Fruit fly (Drosophila melanogaster) whole organism, embryonic: Measurements from ENCODE around the gene CG15625.

Source experiments
- Ada2b ChIP-seq: fragments of 200-800 bp; sonication (Bioruptor generic); IDR thresholded peaks from 2 replicates; pipeline ENCODE4 v1.3.6; 2022; ENCODE audit warnings: missing biosample characterization, missing genetic modification characterization
- Blimp-1 ChIP-seq: fragments of 200-800 bp; sonication (Bioruptor generic); optimal IDR thresholded peaks from 3 replicates; lab custom pipeline; 2018; ENCODE audit warnings: missing biosample characterization, missing genetic modification characterization, mild to moderate bottlenecking, moderate library complexity, missing genetic modification reagents
- CG10543 ChIP-seq: fragments of 200-800 bp; sonication (Bioruptor generic); optimal IDR thresholded peaks from 3 replicates; lab custom pipeline; 2017; ENCODE audit warnings: missing biosample characterization, mild to moderate bottlenecking, missing genetic modification characterization, moderate library complexity
- CG10979 ChIP-seq: fragments of 200-800 bp; sonication (Bioruptor generic); optimal IDR thresholded peaks from 2 replicates; lab custom pipeline; 2018; ENCODE audit warnings: missing biosample characterization, mild to moderate bottlenecking, missing genetic modification characterization, moderate library complexity
- CG12659 ChIP-seq: fragments of 200-800 bp; sonication (Bioruptor generic); optimal IDR thresholded peaks from 3 replicates; lab custom pipeline; 2017; ENCODE audit warnings: mild to moderate bottlenecking, missing biosample characterization, missing genetic modification reagents, missing genetic modification characterization
- CG12769 ChIP-seq: fragments of 200-800 bp; sonication (Bioruptor generic); optimal IDR thresholded peaks from 2 replicates; lab custom pipeline; 2019; ENCODE audit warnings: missing biosample characterization, mild to moderate bottlenecking, missing genetic modification characterization, moderate library complexity
- CG13624 ChIP-seq: fragments of 200-800 bp; sonication (Bioruptor generic); optimal IDR thresholded peaks from 2 replicates; lab custom pipeline; 2016; ENCODE audit warnings: missing biosample characterization, missing genetic modification characterization
- CG14441 ChIP-seq: fragments of 200-800 bp; sonication (Bioruptor generic); IDR thresholded peaks from 2 replicates; pipeline ENCODE4 v1.3.6; 2022; ENCODE audit warnings: missing biosample characterization, missing genetic modification characterization
- CG1529 ChIP-seq: fragments of 200-800 bp; sonication (Bioruptor generic); optimal IDR thresholded peaks from 3 replicates; lab custom pipeline; 2018; ENCODE audit warnings: missing biosample characterization, missing genetic modification characterization
- CG1647 ChIP-seq: fragments of 200-800 bp; sonication (Bioruptor generic); optimal IDR thresholded peaks from 3 replicates; lab custom pipeline; 2016; ENCODE audit warnings: missing biosample characterization, missing genetic modification characterization
- CG2116 ChIP-seq: fragments of 200-800 bp; sonication (Bioruptor generic); optimal IDR thresholded peaks from 3 replicates; lab custom pipeline; 2018; ENCODE audit warnings: missing biosample characterization, mild to moderate bottlenecking, missing genetic modification characterization
- CG2202 ChIP-seq: fragments of 200-800 bp; sonication (Bioruptor generic); optimal IDR thresholded peaks from 2 replicates; lab custom pipeline; 2018; ENCODE audit warnings: missing biosample characterization, mild to moderate bottlenecking, missing genetic modification characterization
- CG31441 ChIP-seq: fragments of 200-800 bp; sonication (Bioruptor generic); IDR thresholded peaks from 2 replicates; pipeline ENCODE4 v1.3.6; 2022; ENCODE audit warnings: missing biosample characterization, missing genetic modification characterization
- CG4328 ChIP-seq: fragments of 200-800 bp; sonication (Bioruptor generic); optimal IDR thresholded peaks from 3 replicates; lab custom pipeline; 2017; ENCODE audit warnings: missing biosample characterization, missing genetic modification reagents, missing genetic modification characterization
- CG4617 ChIP-seq: fragments of 200-800 bp; sonication (Bioruptor generic); optimal IDR thresholded peaks from 3 replicates; lab custom pipeline; 2016; ENCODE audit warnings: missing biosample characterization, missing genetic modification characterization, borderline replicate concordance
- CG4707 ChIP-seq: fragments of 200-800 bp; sonication (Bioruptor generic); optimal IDR thresholded peaks from 2 replicates; lab custom pipeline; 2018; ENCODE audit warnings: missing biosample characterization, mild to moderate bottlenecking, missing genetic modification characterization, moderate library complexity
- CG6813 ChIP-seq: fragments of 200-800 bp; sonication (Bioruptor generic); optimal IDR thresholded peaks from 2 replicates; lab custom pipeline; 2017; ENCODE audit warnings: missing biosample characterization, missing genetic modification characterization, mild to moderate bottlenecking, moderate library complexity, missing genetic modification reagents
- CG7271 ChIP-seq: fragments of 200-800 bp; sonication (Bioruptor generic); optimal IDR thresholded peaks from 2 replicates; lab custom pipeline; 2018; ENCODE audit warnings: missing biosample characterization, mild to moderate bottlenecking, missing genetic modification characterization, moderate library complexity
- CG8478 ChIP-seq: fragments of >200 bp; optimal IDR thresholded peaks from 2 replicates; lab custom pipeline; 2018
- D ChIP-seq, 2 experiments: fragments of 200-800 bp in 1 of 2; fragments of >200 bp in 1 of 2; sonication (Bioruptor generic) in 1 of 2; optimal IDR thresholded peaks; 2 replicates in 1 of 2; 3 replicates in 1 of 2; lab custom pipeline; 2017; ENCODE audit warnings: mild to moderate bottlenecking in 1 of 2, missing biosample characterization in 1 of 2, missing genetic modification characterization in 1 of 2, missing genetic modification reagents in 1 of 2
- HLH54F ChIP-seq: fragments of 200-800 bp; sonication (Bioruptor generic); optimal IDR thresholded peaks from 3 replicates; lab custom pipeline; 2016; ENCODE audit warnings: missing biosample characterization, missing genetic modification characterization
- Hey ChIP-seq: fragments of 200-800 bp; sonication (Bioruptor generic); optimal IDR thresholded peaks from 3 replicates; lab custom pipeline; 2018; ENCODE audit warnings: missing biosample characterization, mild to moderate bottlenecking, missing genetic modification characterization
- HmgZ ChIP-seq: fragments of 200-800 bp; sonication (Bioruptor generic); optimal IDR thresholded peaks from 2 replicates; lab custom pipeline; 2018; ENCODE audit warnings: missing biosample characterization, mild to moderate bottlenecking, missing genetic modification characterization
- Hmr ChIP-seq: fragments of 200-800 bp; sonication (Bioruptor generic); optimal IDR thresholded peaks from 3 replicates; lab custom pipeline; 2017; ENCODE audit warnings: mild to moderate bottlenecking, missing biosample characterization, missing genetic modification reagents, missing genetic modification characterization
- Lhr ChIP-seq: fragments of 200-800 bp; sonication (Bioruptor generic); optimal IDR thresholded peaks from 3 replicates; lab custom pipeline; 2017; ENCODE audit warnings: mild to moderate bottlenecking, missing biosample characterization, missing genetic modification reagents, missing genetic modification characterization
- Lpt ChIP-seq: fragments of >200 bp; optimal IDR thresholded peaks from 2 replicates; lab custom pipeline; 2018; ENCODE audit warnings: missing biosample characterization, missing genetic modification characterization
- Neu2 ChIP-seq: fragments of 200-800 bp; sonication (Bioruptor generic); optimal IDR thresholded peaks from 3 replicates; lab custom pipeline; 2016; ENCODE audit warnings: missing biosample characterization, missing genetic modification characterization, borderline replicate concordance
- Nf-YC ChIP-seq: fragments of 200-800 bp; optimal IDR thresholded peaks from 3 replicates; lab custom pipeline; 2019; ENCODE audit warnings: missing biosample characterization, mild to moderate bottlenecking, missing genetic modification characterization, moderate library complexity
- Opbp ChIP-seq: fragments of 200-800 bp; sonication (Bioruptor generic); IDR thresholded peaks from 3 replicates; pipeline ENCODE4 v1.3.6; 2022; ENCODE audit warnings: missing biosample characterization, missing genetic modification characterization; ENCODE audit not compliant: partially characterized antibody
- Ssrp ChIP-seq: fragments of 200-800 bp; sonication (Bioruptor generic); optimal IDR thresholded peaks from 2 replicates; lab custom pipeline; 2018; ENCODE audit warnings: missing biosample characterization, mild to moderate bottlenecking, missing genetic modification characterization, moderate library complexity
- Xrp1 ChIP-seq: fragments of 200-800 bp; sonication (Bioruptor generic); IDR thresholded peaks from 2 replicates; pipeline ENCODE4 v1.3.6; 2022; ENCODE audit warnings: missing biosample characterization, missing genetic modification characterization
- br ChIP-seq: fragments of >200 bp; optimal IDR thresholded peaks from 2 replicates; lab custom pipeline; 2017
- ci ChIP-seq: fragments of 200-800 bp; sonication (Bioruptor generic); IDR thresholded peaks from 3 replicates; pipeline ENCODE4 v1.3.6; 2022; ENCODE audit warnings: missing biosample characterization, missing genetic modification characterization
- cwo ChIP-seq: fragments of 200-800 bp; sonication (Bioruptor generic); optimal IDR thresholded peaks from 3 replicates; lab custom pipeline; 2017; ENCODE audit warnings: missing biosample characterization, missing genetic modification characterization, mild to moderate bottlenecking, moderate library complexity, missing genetic modification reagents
- dm ChIP-seq: fragments of 200-800 bp; sonication (Bioruptor generic); optimal IDR thresholded peaks from 3 replicates; lab custom pipeline; 2016; ENCODE audit warnings: missing biosample characterization, missing genetic modification characterization
- ems ChIP-seq: fragments of 200-800 bp; sonication (Bioruptor generic); optimal IDR thresholded peaks from 3 replicates; lab custom pipeline; 2016; ENCODE audit warnings: missing biosample characterization, missing genetic modification characterization
- ewg ChIP-seq: fragments of 200-800 bp; sonication (Bioruptor generic); optimal IDR thresholded peaks from 3 replicates; lab custom pipeline; 2017; ENCODE audit warnings: mild to moderate bottlenecking, missing biosample characterization, missing genetic modification reagents, missing genetic modification characterization
- lov ChIP-seq, 2 experiments: fragments of 200-800 bp in 1 of 2; fragments of >200 bp in 1 of 2; sonication (Bioruptor generic) in 1 of 2; IDR thresholded peaks in 1 of 2; optimal IDR thresholded peaks in 1 of 2; 2 replicates in 1 of 2; 3 replicates in 1 of 2; pipeline versions ENCODE4 v1.3.6 to Lab custom; 2017 to 2022; ENCODE audit warnings: missing biosample characterization in 1 of 2, missing genetic modification characterization in 1 of 2
- luna ChIP-seq: fragments of 200-800 bp; sonication (Bioruptor generic); optimal IDR thresholded peaks from 2 replicates; lab custom pipeline; 2016; ENCODE audit warnings: missing biosample characterization, missing genetic modification characterization
- pros ChIP-seq: fragments of 200-800 bp; sonication (Bioruptor generic); optimal IDR thresholded peaks from 3 replicates; lab custom pipeline; 2019; ENCODE audit warnings: missing biosample characterization, mild to moderate bottlenecking, missing genetic modification characterization, moderate library complexity
- ranshi ChIP-seq: fragments of 200-800 bp; sonication (Bioruptor generic); IDR thresholded peaks from 2 replicates; pipeline ENCODE4 v1.3.6; 2022; ENCODE audit warnings: missing biosample characterization, missing genetic modification characterization
- sim ChIP-seq: fragments of 200-800 bp; sonication (Bioruptor generic); IDR thresholded peaks from 2 replicates; pipeline ENCODE4 v1.3.6; 2022; ENCODE audit warnings: missing biosample characterization, missing genetic modification characterization
- slbo ChIP-seq: fragments of 200-800 bp; sonication (Bioruptor generic); IDR thresholded peaks from 2 replicates; pipeline ENCODE4 v1.3.6; 2022; ENCODE audit warnings: missing biosample characterization, missing genetic modification characterization
- sna ChIP-seq: fragments of 200-800 bp; sonication (Bioruptor generic); IDR thresholded peaks from 2 replicates; pipeline ENCODE4 v1.3.6; 2022; ENCODE audit warnings: missing biosample characterization, missing genetic modification characterization; ENCODE audit not compliant: partially characterized antibody
- sug ChIP-seq: fragments of 200-800 bp; optimal IDR thresholded peaks from 2 replicates; lab custom pipeline; 2019; ENCODE audit warnings: missing biosample characterization, mild to moderate bottlenecking, missing genetic modification characterization, moderate library complexity
- toy ChIP-seq: fragments of 200-800 bp; sonication (Bioruptor generic); IDR thresholded peaks from 2 replicates; pipeline ENCODE4 v1.3.6; 2022; ENCODE audit warnings: missing biosample characterization, missing genetic modification characterization
- trh ChIP-seq: fragments of 200-800 bp; sonication (Bioruptor generic); optimal IDR thresholded peaks from 2 replicates; lab custom pipeline; 2016; ENCODE audit warnings: missing biosample characterization, missing genetic modification characterization
- twi ChIP-seq: fragments of 200-800 bp; optimal IDR thresholded peaks from 2 replicates; lab custom pipeline; 2019; ENCODE audit warnings: missing biosample characterization, mild to moderate bottlenecking, missing genetic modification characterization, moderate library complexity
- usp ChIP-seq: fragments of >200 bp; optimal IDR thresholded peaks from 2 replicates; lab custom pipeline; 2017; ENCODE audit warnings: missing biosample characterization, missing genetic modification characterization
- zfh2 ChIP-seq: fragments of 200-800 bp; sonication (Bioruptor generic); optimal IDR thresholded peaks from 2 replicates; lab custom pipeline; 2016; ENCODE audit warnings: missing biosample characterization, missing genetic modification characterization

CG15625 gene

DNA sequence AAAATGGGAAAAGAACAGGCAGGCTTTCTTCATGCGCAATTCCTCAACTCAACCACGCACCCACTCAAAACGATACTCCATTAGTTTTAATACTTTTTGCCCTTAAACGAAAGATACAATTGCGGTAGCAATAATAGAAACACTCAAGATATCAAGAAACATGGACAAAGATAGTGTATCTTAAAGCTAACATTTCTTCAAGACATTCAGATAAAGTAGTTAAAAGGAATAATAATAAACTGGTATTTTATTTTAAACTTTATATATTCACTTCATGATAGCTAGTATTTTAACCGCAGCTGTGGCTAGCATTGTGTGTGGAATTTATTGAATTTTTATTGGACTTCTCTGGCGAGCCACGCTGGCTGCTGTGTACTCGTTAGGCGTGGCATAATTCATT lies 33.7 kb upstream of the CG15625 start (continued):
- TF ChIP-seq CG2116 (GFP tag; lab: Kevin White, UChicago), result no peak
- peak; percentile 63 for TF ChIP-seq CG14441
- TF ChIP-seq Xrp1, result peak; percentile 81
- TF ChIP-seq CG6813 (GFP tag; lab: Kevin White, UChicago), result peak; percentile 68
- peak; percentile 20 for TF ChIP-seq twi (tag; lab: Kevin White, UChicago)
- TF ChIP-seq pros (GFP tag; lab: Kevin White, UChicago), result no peak
- TF ChIP-seq Ada2b (GFP tag; lab: Robert Waterston, UW), result peak; percentile 44; the same call in 1 of the 2 replicates
- no peak for TF ChIP-seq CG10543 (GFP tag; lab: Kevin White, UChicago)
- TF ChIP-seq CG12769 (tag; lab: Kevin White, UChicago), result peak; percentile 53
- no peak for TF ChIP-seq sim
- no peak for TF ChIP-seq CG1647
- TF ChIP-seq CG31441, result peak; percentile 84
- no peak for TF ChIP-seq dm
- TF ChIP-seq sug (tag; lab: Kevin White, UChicago), result no peak
- peak; percentile 66 for TF ChIP-seq cwo (GFP tag; lab: Kevin White, UChicago)
- TF ChIP-seq ems (GFP tag; lab: Kevin White, UChicago), result no peak
- no peak for TF ChIP-seq Lhr (GFP tag; lab: Kevin White, UChicago)
- no peak for TF ChIP-seq CG4617 (GFP tag; lab: Kevin White, UChicago)
- no peak for TF ChIP-seq Neu2 (GFP tag; lab: Kevin White, UChicago)
- TF ChIP-seq trh, result no peak
- peak; percentile 78 for TF ChIP-seq ci
- no peak for TF ChIP-seq HLH54F (GFP tag; lab: Kevin White, UChicago)
- TF ChIP-seq sna (GFP tag; lab: Robert Waterston, UW), result no peak
- TF ChIP-seq CG12659 (GFP tag; lab: Kevin White, UChicago), result peak; percentile 48
- TF ChIP-seq Blimp-1 (GFP tag; lab: Kevin White, UChicago), result peak; percentile 82
- TF ChIP-seq usp (GFP tag; lab: Kevin White, UChicago), result no peak
- TF ChIP-seq CG4707, result peak; percentile 39
- TF ChIP-seq ranshi, result no peak
- no peak for TF ChIP-seq CG13624 (GFP tag; lab: Kevin White, UChicago)
- 0 out of 2 replicates have a peak, but pooled peaks have one; percentile 37 for TF ChIP-seq slbo (GFP tag; lab: Robert Waterston, UW)
- TF ChIP-seq br, result no peak
- peak; percentile 81 for TF ChIP-seq CG10979 (tag; lab: Kevin White, UChicago)
- peak; percentile 37 for TF ChIP-seq Ssrp
- TF ChIP-seq CG1529 (GFP tag; lab: Kevin White, UChicago), result peak; percentile 38
- TF ChIP-seq lov (optimal IDR thresholded peaks at IDR 0.05; lab: Kevin White, UChicago), result no peak
- no peak for TF ChIP-seq lov (GFP tag; IDR thresholded peaks at IDR 0.05; lab: Robert Waterston, UW)
- no peak for TF ChIP-seq luna (GFP tag; lab: Kevin White, UChicago)
- TF ChIP-seq CG4328 (GFP tag; lab: Kevin White, UChicago), result no peak
- TF ChIP-seq CG7271 (tag; lab: Kevin White, UChicago), result no peak
- TF ChIP-seq ewg (GFP tag; lab: Kevin White, UChicago), result peak; percentile 23
- TF ChIP-seq CG2202, result peak; percentile 44
- peak; percentile 64 for TF ChIP-seq Hmr (GFP tag; lab: Kevin White, UChicago)
- no peak for TF ChIP-seq Hey (tag; lab: Kevin White, UChicago)
- TF ChIP-seq Lpt (GFP tag; lab: Kevin White, UChicago), result no peak
- peak; percentile 35 for TF ChIP-seq HmgZ (tag; lab: Kevin White, UChicago)
- no peak for TF ChIP-seq Opbp
- TF ChIP-seq toy, result no peak
- TF ChIP-seq Nf-YC (tag; lab: Kevin White, UChicago), result no peak
- TF ChIP-seq D (optimal IDR thresholded peaks at IDR 0.05; lab: Kevin White, UChicago), result no peak
- TF ChIP-seq D (GFP tag; optimal IDR thresholded peaks at IDR 0.05; lab: Kevin White, UChicago), result peak; percentile 61
- no peak for TF ChIP-seq CG8478
- no peak for TF ChIP-seq zfh2 (GFP tag; lab: Kevin White, UChicago)
